Fruit fly (Drosophila melanogaster): Measurements from ENCODE around the gene Task6.

Task6 gene

DNA sequence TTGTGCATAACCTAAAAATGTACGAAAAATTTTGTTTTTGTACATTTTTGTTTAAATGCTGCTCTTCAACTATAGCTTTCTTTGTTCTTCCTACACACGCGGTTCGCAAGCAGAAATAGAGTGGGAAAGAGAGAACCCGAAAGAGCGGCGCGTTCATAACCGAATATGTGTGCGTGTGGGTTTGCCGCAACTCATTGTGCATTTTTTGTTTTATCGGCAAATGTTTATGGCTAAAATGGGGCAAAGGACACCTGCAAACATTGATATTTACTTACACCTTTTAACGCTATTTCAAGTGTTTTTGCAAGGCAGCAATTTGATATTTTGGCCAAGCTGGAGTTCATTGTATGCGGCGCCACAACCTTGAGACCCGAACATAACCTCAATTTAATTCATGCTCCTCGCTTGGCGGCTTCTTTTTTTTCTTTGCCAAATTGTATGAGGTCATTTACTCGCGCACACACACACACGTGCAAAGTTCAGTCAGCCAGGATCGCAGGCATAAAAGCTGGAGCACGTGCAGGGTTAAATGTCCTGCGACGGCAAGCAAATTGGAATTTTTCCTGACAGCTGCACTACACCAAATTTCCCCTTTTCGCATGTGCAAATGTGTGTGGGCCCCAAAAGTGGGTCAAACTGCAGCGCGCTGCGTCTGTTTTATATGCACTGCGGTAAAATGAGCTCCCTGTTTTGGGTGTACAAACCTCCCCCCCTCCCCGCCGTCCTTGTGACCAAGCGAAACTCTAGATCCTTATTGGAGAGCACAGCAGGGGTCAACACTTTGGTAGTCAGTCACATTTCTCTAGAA, 26.4 kb downstream of the Task6 start (continued):
- TF ChIP-seq CG31365 (tag; optimal IDR thresholded peaks at IDR 0.05) = no peak
- no peak for TF ChIP-seq CG16813 (GFP tag; IDR thresholded peaks at IDR 0.05; ENCODE audit: partially characterized antibody)
- peak in 1 of 2 experiments; percentile 67 for TF ChIP-seq Pdp1 (GFP tag; optimal IDR thresholded peaks at IDR 0.05)
- TF ChIP-seq Deaf1 (tag; optimal IDR thresholded peaks at IDR 0.05) = no peak
- no peak for TF ChIP-seq HLHmδ (GFP tag; optimal IDR thresholded peaks at IDR 0.05)
- no peak for TF ChIP-seq CG1024 (GFP tag; IDR thresholded peaks at IDR 0.05)
- no peak for TF ChIP-seq CG7556 (GFP tag; optimal IDR thresholded peaks at IDR 0.05)
- no peak for TF ChIP-seq CG12104 (GFP tag; optimal IDR thresholded peaks at IDR 0.05)
- TF ChIP-seq Elba2 (GFP tag; optimal IDR thresholded peaks at IDR 0.05) = peak; percentile 45
- TF ChIP-seq onecut (GFP tag; IDR thresholded peaks at IDR 0.05) = no peak
- TF ChIP-seq twi (tag; optimal IDR thresholded peaks at IDR 0.05) = no peak
- TF ChIP-seq CG34422 (GFP tag; IDR thresholded peaks at IDR 0.05) = peak; percentile 62; the same call in 2 of the 3 replicates
- TF ChIP-seq ken (GFP tag; IDR thresholded peaks at IDR 0.05) = no peak
- TF ChIP-seq H15 (GFP tag; IDR thresholded peaks at IDR 0.05) = no peak
- TF ChIP-seq CG6272 (GFP tag; IDR thresholded peaks at IDR 0.05) = no peak
- no peak; the same call in 1 of the 2 replicates for TF ChIP-seq CG13287 (GFP tag; IDR thresholded peaks at IDR 0.05; ENCODE audit: partially characterized antibody)
- TF ChIP-seq CG10267 (tag; optimal IDR thresholded peaks at IDR 0.05) = no peak
- no peak for TF ChIP-seq CG31441 (GFP tag; IDR thresholded peaks at IDR 0.05)
- peak; percentile 61 for TF ChIP-seq crol (GFP tag; IDR thresholded peaks at IDR 0.05)
- no peak for TF ChIP-seq fd64A (GFP tag; optimal IDR thresholded peaks at IDR 0.05)
- no peak for TF ChIP-seq eve (GFP tag; optimal IDR thresholded peaks at IDR 0.05)
- TF ChIP-seq croc (GFP tag; conservative IDR thresholded peaks at IDR 0.05) = no peak
- no peak for TF ChIP-seq dmrt11E (tag; optimal IDR thresholded peaks at IDR 0.05)
- TF ChIP-seq CG14050 (GFP tag; IDR thresholded peaks at IDR 0.05) = no peak
- no peak for TF ChIP-seq crp (GFP tag; optimal IDR thresholded peaks at IDR 0.05)
- TF ChIP-seq Opbp (GFP tag; IDR thresholded peaks at IDR 0.05; ENCODE audit: partially characterized antibody) = no peak
- no peak for TF ChIP-seq nerfin-1 (tag; optimal IDR thresholded peaks at IDR 0.05)
- no peak for TF ChIP-seq Asciz (GFP tag; optimal IDR thresholded peaks at IDR 0.05)
- TF ChIP-seq Awh (GFP tag; IDR thresholded peaks at IDR 0.05) = no peak
- TF ChIP-seq CG11695 (GFP tag; IDR thresholded peaks at IDR 0.05) = 0 out of 3 replicates have a peak, but pooled peaks have one; percentile 7
- TF ChIP-seq CG11723 (GFP tag; optimal IDR thresholded peaks at IDR 0.05) = no peak
- no peak for TF ChIP-seq CG3726 (GFP tag; IDR thresholded peaks at IDR 0.05)
- TF ChIP-seq cg (GFP tag; optimal IDR thresholded peaks at IDR 0.05) = peak; percentile 65
- TF ChIP-seq CG32772 (GFP tag; IDR thresholded peaks at IDR 0.05) = no peak
- no peak for TF ChIP-seq toy (GFP tag; IDR thresholded peaks at IDR 0.05)
- no peak for TF ChIP-seq aop (GFP tag; IDR thresholded peaks at IDR 0.05)
- TF ChIP-seq ranshi (GFP tag; IDR thresholded peaks at IDR 0.05) = no peak
- TF ChIP-seq CG32767 (GFP tag; IDR thresholded peaks at IDR 0.05) = no peak
- TF ChIP-seq Aef1 (GFP tag; IDR thresholded peaks at IDR 0.05) = 0 out of 3 replicates have a peak, but pooled peaks have one; percentile 10
- TF ChIP-seq gcm (GFP tag; optimal IDR thresholded peaks at IDR 0.05) = no peak
- TF ChIP-seq dpn (GFP tag; optimal IDR thresholded peaks at IDR 0.05) = no peak
- no peak for TF ChIP-seq CG7963 (GFP tag; IDR thresholded peaks at IDR 0.05; ENCODE audit: partially characterized antibody)
- no peak for TF ChIP-seq CG1602 (GFP tag; optimal IDR thresholded peaks at IDR 0.05)
- TF ChIP-seq CG12391 (tag; optimal IDR thresholded peaks at IDR 0.05) = no peak
- no peak for TF ChIP-seq TFAM (GFP tag; optimal IDR thresholded peaks at IDR 0.05)
- TF ChIP-seq Sox102F (GFP tag; optimal IDR thresholded peaks at IDR 0.05) = no peak
- TF ChIP-seq GATAe (GFP tag; conservative IDR thresholded peaks at IDR 0.05) = no peak
- TF ChIP-seq h (optimal IDR thresholded peaks at IDR 0.05) = no peak
- peak; percentile 39 for TF ChIP-seq Med (GFP tag)
- TF ChIP-seq CG6654 (GFP tag; optimal IDR thresholded peaks at IDR 0.05) = no peak
